Fruit fly (Drosophila melanogaster) whole organism, embryonic: ENCODE results near the gene CG32487.

Experiments
- Awh ChIP-seq: fragments of 200-800 bp; sonication (Bioruptor generic); IDR thresholded peaks from 2 replicates; pipeline ENCODE4, ENCODE4 v1.3.6; 2022; ENCODE audit warnings: missing biosample characterization, missing genetic modification characterization
- Bgb ChIP-seq: fragments of 200-800 bp; sonication (Bioruptor generic); IDR thresholded peaks from 2 replicates; pipeline ENCODE4 v1.3.6; 2022; ENCODE audit warnings: missing biosample characterization, missing genetic modification characterization; ENCODE audit not compliant: partially characterized antibody
- CG11247 ChIP-seq: fragments of 200-800 bp; sonication (Bioruptor generic); IDR thresholded peaks from 2 replicates; pipeline ENCODE4 v1.3.6; 2022; ENCODE audit warnings: missing biosample characterization, missing genetic modification characterization
- CG11723 ChIP-seq: fragments of 200-800 bp; sonication (Bioruptor generic); optimal IDR thresholded peaks from 2 replicates; lab custom pipeline; 2017; ENCODE audit warnings: missing biosample characterization, mild to moderate bottlenecking, missing genetic modification characterization
- CG13123 ChIP-seq: fragments of 200-800 bp; sonication (Bioruptor generic); optimal IDR thresholded peaks from 2 replicates; lab custom pipeline; 2016; ENCODE audit warnings: missing biosample characterization, missing genetic modification characterization
- CG13624 ChIP-seq: fragments of 200-800 bp; sonication (Bioruptor generic); optimal IDR thresholded peaks from 2 replicates; lab custom pipeline; 2016; ENCODE audit warnings: missing biosample characterization, missing genetic modification characterization
- CG13894 ChIP-seq: fragments of 200-800 bp; sonication (Bioruptor generic); optimal IDR thresholded peaks from 3 replicates; lab custom pipeline; 2018; ENCODE audit warnings: missing biosample characterization, mild to moderate bottlenecking, missing genetic modification characterization, moderate library complexity
- CG15269 ChIP-seq: fragments of 200-800 bp; sonication (Bioruptor generic); optimal IDR thresholded peaks from 2 replicates; lab custom pipeline; 2018; ENCODE audit warnings: missing biosample characterization, mild to moderate bottlenecking, missing genetic modification characterization, moderate library complexity
- CG18599 ChIP-seq: fragments of 200-800 bp; sonication (Bioruptor generic); optimal IDR thresholded peaks from 3 replicates; lab custom pipeline; 2017; ENCODE audit warnings: missing biosample characterization, missing genetic modification characterization, mild to moderate bottlenecking, moderate library complexity, missing genetic modification reagents
- CG18619 ChIP-seq: fragments of 200-800 bp; sonication (Bioruptor generic); optimal IDR thresholded peaks from 3 replicates; lab custom pipeline; 2017; ENCODE audit warnings: missing biosample characterization, mild to moderate bottlenecking, missing genetic modification characterization
- CG2202 ChIP-seq: fragments of 200-800 bp; sonication (Bioruptor generic); optimal IDR thresholded peaks from 2 replicates; lab custom pipeline; 2018; ENCODE audit warnings: missing biosample characterization, mild to moderate bottlenecking, missing genetic modification characterization
- CG30020 ChIP-seq: fragments of 200-800 bp; optimal IDR thresholded peaks from 2 replicates; lab custom pipeline; 2019; ENCODE audit warnings: missing biosample characterization, mild to moderate bottlenecking, missing genetic modification characterization, moderate library complexity
- CG3995 ChIP-seq: fragments of 200-800 bp; sonication (Bioruptor generic); optimal IDR thresholded peaks from 3 replicates; lab custom pipeline; 2016; ENCODE audit warnings: missing biosample characterization, missing genetic modification characterization
- CG6683 ChIP-seq: fragments of 200-800 bp; sonication (Bioruptor generic); optimal IDR thresholded peaks from 2 replicates; lab custom pipeline; 2017; ENCODE audit warnings: missing biosample characterization, mild to moderate bottlenecking, missing genetic modification characterization, missing genetic modification reagents
- CG6813 ChIP-seq: fragments of 200-800 bp; sonication (Bioruptor generic); optimal IDR thresholded peaks from 2 replicates; lab custom pipeline; 2017; ENCODE audit warnings: missing biosample characterization, missing genetic modification characterization, mild to moderate bottlenecking, moderate library complexity, missing genetic modification reagents
- CG7271 ChIP-seq: fragments of 200-800 bp; sonication (Bioruptor generic); optimal IDR thresholded peaks from 2 replicates; lab custom pipeline; 2018; ENCODE audit warnings: missing biosample characterization, mild to moderate bottlenecking, missing genetic modification characterization, moderate library complexity
- CG7372 ChIP-seq: fragments of 200-800 bp; sonication (Bioruptor generic); IDR thresholded peaks from 2 replicates; pipeline ENCODE4 v1.3.6; 2022; ENCODE audit warnings: missing biosample characterization, missing genetic modification characterization
- CG9215 ChIP-seq: fragments of 200-800 bp; sonication (Bioruptor generic); IDR thresholded peaks from 2 replicates; pipeline ENCODE4 v1.3.6; 2022; ENCODE audit warnings: missing biosample characterization, missing genetic modification characterization
- CTCF ChIP-seq: fragments of 200-800 bp; sonication (Bioruptor generic); optimal IDR thresholded peaks from 2 replicates; lab custom pipeline; 2017; ENCODE audit warnings: missing biosample characterization, mild to moderate bottlenecking, missing genetic modification characterization, moderate library complexity
- Fer3 ChIP-seq: fragments of 200-800 bp; sonication (Bioruptor generic); optimal IDR thresholded peaks from 2 replicates; lab custom pipeline; 2018; ENCODE audit warnings: missing biosample characterization, mild to moderate bottlenecking, missing genetic modification characterization, moderate library complexity
- NC2α ChIP-seq: fragments of 200-800 bp; sonication (Bioruptor generic); optimal IDR thresholded peaks from 2 replicates; lab custom pipeline; 2016; ENCODE audit warnings: missing biosample characterization, missing genetic modification characterization
- Nf-YA ChIP-seq: fragments of 200-800 bp; sonication (Bioruptor generic); IDR thresholded peaks from 2 replicates; pipeline ENCODE4 v1.3.6; 2022; ENCODE audit warnings: missing biosample characterization, missing genetic modification characterization
- Ravus ChIP-seq: fragments of 200-800 bp; sonication (Bioruptor generic); IDR thresholded peaks from 2 replicates; pipeline ENCODE4 v1.3.6; 2022; ENCODE audit warnings: missing biosample characterization, missing genetic modification characterization
- Sin3A ChIP-seq: fragments of >200 bp; optimal IDR thresholded peaks from 2 replicates; lab custom pipeline; 2018
- Sox100B ChIP-seq: fragments of 200-800 bp; sonication (Bioruptor generic); optimal IDR thresholded peaks from 3 replicates; lab custom pipeline; 2018; ENCODE audit warnings: missing biosample characterization, mild to moderate bottlenecking, missing genetic modification characterization
- Taf1 ChIP-seq: fragments of 200-800 bp; sonication (Bioruptor generic); IDR thresholded peaks from 2 replicates; pipeline ENCODE4 v1.3.6; 2022; ENCODE audit warnings: missing biosample characterization, missing genetic modification characterization
- ap ChIP-seq: fragments of 200-800 bp; sonication (Bioruptor generic); IDR thresholded peaks from 2 replicates; pipeline ENCODE4 v1.3.6; 2022; ENCODE audit warnings: missing biosample characterization, missing genetic modification characterization
- cg ChIP-seq: fragments of 200-800 bp; sonication (Bioruptor generic); optimal IDR thresholded peaks from 3 replicates; lab custom pipeline; 2019; ENCODE audit warnings: missing biosample characterization, mild to moderate bottlenecking, missing genetic modification characterization, moderate library complexity
- dpn ChIP-seq, 2 experiments: fragments of 200-800 bp; sonication (Bioruptor generic); optimal IDR thresholded peaks; 3 replicates each; lab custom pipeline; 2016; ENCODE audit warnings: missing biosample characterization in 2 of 2, missing genetic modification characterization in 2 of 2
- dysf ChIP-seq: fragments of 200-800 bp; sonication (Bioruptor generic); IDR thresholded peaks from 3 replicates; pipeline ENCODE4 v1.3.6; 2022; ENCODE audit warnings: missing biosample characterization, missing genetic modification characterization
- esg ChIP-seq: fragments of 200-800 bp; sonication (Bioruptor generic); conservative IDR thresholded peaks from 2 replicates; pipeline ENCODE4 v1.3.6; 2022; ENCODE audit warnings: missing biosample characterization, missing genetic modification characterization
- eyg ChIP-seq: fragments of 200-800 bp; sonication (Bioruptor generic); optimal IDR thresholded peaks from 3 replicates; lab custom pipeline; 2016; ENCODE audit warnings: missing biosample characterization, missing genetic modification characterization
- gcm ChIP-seq: fragments of 200-800 bp; sonication (Bioruptor generic); optimal IDR thresholded peaks from 2 replicates; lab custom pipeline; 2019; ENCODE audit warnings: missing biosample characterization, mild to moderate bottlenecking, missing genetic modification characterization, moderate library complexity
- gro ChIP-seq: fragments of 200-800 bp; sonication (Bioruptor generic); optimal IDR thresholded peaks from 2 replicates; lab custom pipeline; 2016; ENCODE audit warnings: missing biosample characterization, missing genetic modification characterization
- hth ChIP-seq: fragments of >200 bp; optimal IDR thresholded peaks from 2 replicates; lab custom pipeline; 2017; ENCODE audit warnings: inconsistent platforms
- kni ChIP-seq: fragments of 200-800 bp; sonication (Bioruptor generic); optimal IDR thresholded peaks from 3 replicates; lab custom pipeline; 2017; ENCODE audit warnings: mild to moderate bottlenecking, missing biosample characterization, missing genetic modification reagents, missing genetic modification characterization
- lola ChIP-seq, 3 experiments: fragments of >200 bp in 2 of 3; fragments of 200-800 bp in 1 of 3; sonication (Bioruptor generic) in 1 of 3; optimal IDR thresholded peaks; 2 replicates each; lab custom pipeline; 2017 to 2019; ENCODE audit warnings: missing biosample characterization in 3 of 3, missing genetic modification characterization in 3 of 3, mild to moderate bottlenecking in 1 of 3, moderate library complexity in 1 of 3
- ranshi ChIP-seq: fragments of 200-800 bp; sonication (Bioruptor generic); IDR thresholded peaks from 2 replicates; pipeline ENCODE4 v1.3.6; 2022; ENCODE audit warnings: missing biosample characterization, missing genetic modification characterization
- run ChIP-seq: fragments of 200-800 bp; sonication (Bioruptor generic); optimal IDR thresholded peaks from 3 replicates; lab custom pipeline; 2018; ENCODE audit warnings: missing biosample characterization, mild to moderate bottlenecking, missing genetic modification characterization
- sc ChIP-seq, 3 experiments: fragments of >200 bp in 2 of 3; fragments of 200-800 bp in 1 of 3; sonication (Bioruptor generic) in 1 of 3; optimal IDR thresholded peaks; 2 replicates in 2 of 3; 3 replicates in 1 of 3; lab custom pipeline; 2017; ENCODE audit warnings: mild to moderate bottlenecking in 1 of 3, missing biosample characterization in 1 of 3, missing genetic modification characterization in 1 of 3, missing genetic modification reagents in 1 of 3
- sens-2 ChIP-seq: fragments of 200-800 bp; sonication (Bioruptor generic); IDR thresholded peaks from 2 replicates; pipeline ENCODE4 v1.3.6; 2022; ENCODE audit warnings: missing biosample characterization, missing genetic modification characterization
- seq ChIP-seq: fragments of 200-800 bp; sonication (Bioruptor generic); IDR thresholded peaks from 2 replicates; pipeline ENCODE4 v1.3.6; 2022; ENCODE audit warnings: missing biosample characterization, missing genetic modification characterization
- slbo ChIP-seq: fragments of 200-800 bp; sonication (Bioruptor generic); IDR thresholded peaks from 2 replicates; pipeline ENCODE4 v1.3.6; 2022; ENCODE audit warnings: missing biosample characterization, missing genetic modification characterization
- slou ChIP-seq: fragments of 200-800 bp; sonication (Bioruptor generic); optimal IDR thresholded peaks from 3 replicates; lab custom pipeline; 2016; ENCODE audit warnings: missing biosample characterization, missing genetic modification characterization
- so ChIP-seq: fragments of 200-800 bp; sonication (Bioruptor generic); IDR thresholded peaks from 3 replicates; pipeline ENCODE4 v1.3.6; 2022; ENCODE audit warnings: missing biosample characterization, missing genetic modification characterization
- sob ChIP-seq: fragments of 200-800 bp; sonication (Bioruptor generic); IDR thresholded peaks from 2 replicates; pipeline ENCODE4 v1.3.6; 2022; ENCODE audit warnings: missing biosample characterization, missing genetic modification characterization
- ssp ChIP-seq: fragments of 200-800 bp; sonication (Bioruptor generic); IDR thresholded peaks from 2 replicates; pipeline ENCODE4 v1.3.6; 2022; ENCODE audit warnings: missing biosample characterization, missing genetic modification characterization
- usp ChIP-seq: fragments of >200 bp; optimal IDR thresholded peaks from 2 replicates; lab custom pipeline; 2017; ENCODE audit warnings: missing biosample characterization, missing genetic modification characterization
- z ChIP-seq: fragments of 200-800 bp; sonication (Bioruptor generic); IDR thresholded peaks from 3 replicates; pipeline ENCODE4 v1.3.6; 2022; ENCODE audit warnings: missing biosample characterization, missing genetic modification characterization

The CG32487 gene

dm6 chr3L:3035769-3036583, 18.9 kb upstream of the CG32487 start (continued):
- TF ChIP-seq so (GFP tag; lab: Robert Waterston, UW) (peak; percentile 89), lola (GFP tag; optimal IDR thresholded peaks at IDR 0.05; lab: Kevin White, UChicago) (peak in 1 of 3 experiments; percentile 90), gro (GFP tag; lab: Kevin White, UChicago) (peak; percentile 86), CG6683 (peak; percentile 74), slbo (GFP tag; lab: Robert Waterston, UW) (peak; percentile 77), CG3995 (peak; percentile 58), Sin3A (no peak), hth (lab: Kevin White, UChicago) (no peak), CG11723 (GFP tag; lab: Kevin White, UChicago) (peak; percentile 77), CTCF (GFP tag; lab: Kevin White, UChicago) (peak; percentile 27), sens-2 (GFP tag; lab: Robert Waterston, UW) (peak; percentile 70; the same call in 1 of the 2 replicates), CG7271 (tag; lab: Kevin White, UChicago) (peak; percentile 66), CG18619 (GFP tag; lab: Kevin White, UChicago) (peak; percentile 86), NC2α (GFP tag; lab: Kevin White, UChicago) (peak; percentile 27), Bgb (GFP tag; lab: Robert Waterston, UW) (no peak), usp (GFP tag; lab: Kevin White, UChicago) (no peak), CG7372 (GFP tag; lab: Robert Waterston, UW) (peak; percentile 59), CG13624 (peak; percentile 80), ranshi (GFP tag; lab: Robert Waterston, UW) (peak; percentile 77), seq (GFP tag; lab: Robert Waterston, UW) (peak; percentile 88), z (GFP tag; lab: Robert Waterston, UW) (no peak), esg (GFP tag; lab: Robert Waterston, UW) (peak; percentile 71), CG13894 (peak; percentile 76), run (tag; lab: Kevin White, UChicago) (peak; percentile 32), Fer3 (tag; lab: Kevin White, UChicago) (peak; percentile 80), CG30020 (peak; percentile 63), kni (GFP tag; lab: Kevin White, UChicago) (peak; percentile 78), CG11247 (peak; percentile 56; the same call in 1 of the 2 replicates), ssp (GFP tag; lab: Robert Waterston, UW) (0 out of 2 replicates have a peak, but pooled peaks have one; percentile 27), Nf-YA (GFP tag; lab: Robert Waterston, UW) (peak; percentile 67; the same call in 1 of the 2 replicates), sc (optimal IDR thresholded peaks at IDR 0.05; lab: Kevin White, UChicago) (no peak), sc (GFP tag; optimal IDR thresholded peaks at IDR 0.05; lab: Kevin White, UChicago) (peak; percentile 75), eyg (peak; percentile 58), Sox100B (GFP tag; lab: Kevin White, UChicago) (peak; percentile 88), dpn (GFP tag; optimal IDR thresholded peaks at IDR 0.05; lab: Kevin White, UChicago) (peak; percentile 78 to 79), slou (GFP tag; lab: Kevin White, UChicago) (peak; percentile 43), Awh (GFP tag; lab: Robert Waterston, UW) (peak; percentile 63), gcm (GFP tag; lab: Kevin White, UChicago) (peak; percentile 88), CG6813 (peak; percentile 91), CG2202 (tag; lab: Kevin White, UChicago) (peak; percentile 76), CG15269 (peak; percentile 89), CG9215 (GFP tag; lab: Robert Waterston, UW) (peak; percentile 43; the same call in 1 of the 2 replicates), cg (GFP tag; lab: Kevin White, UChicago) (peak; percentile 21), Taf1 (GFP tag; lab: Robert Waterston, UW) (0 out of 2 replicates have a peak, but pooled peaks have one; percentile 18), CG13123 (GFP tag; lab: Kevin White, UChicago) (peak; percentile 60), dysf (GFP tag; lab: Robert Waterston, UW) (peak; percentile 82; the same call in 2 of the 3 replicates), CG18599 (peak; percentile 91), Ravus (GFP tag; lab: Robert Waterston, UW) (no peak), ap (GFP tag; lab: Robert Waterston, UW) (peak; percentile 76), sob (GFP tag; lab: Robert Waterston, UW) (peak; percentile 69; the same call in 1 of the 2 replicates)
